Worm (Caenorhabditis elegans) whole organism, late embryonic: ENCODE results near the gene nhr-126.
A peak's percentile ranks its signal among the peaks of the same experiment; 100 is the strongest.

Experiments
- C08G9.2 ChIP-seq: sonication (generic microtip); optimal IDR thresholded peaks from 2 replicates; lab custom pipeline; 2016; ENCODE audit warnings: mild to moderate bottlenecking, missing genetic modification characterization, moderate library complexity, missing compliant biosample characterization
- K09A11.1 ChIP-seq: sonication (generic microtip); optimal IDR thresholded peaks from 2 replicates; lab custom pipeline; 2017; ENCODE audit warnings: antibody characterized with exemption, mild to moderate bottlenecking, missing genetic modification characterization, missing compliant biosample characterization; ENCODE audit not compliant: insufficient read depth
- T23F11.4 ChIP-seq: fragments of 200-800 bp; sonication (Bioruptor generic); optimal IDR thresholded peaks from 2 replicates; lab custom pipeline; 2018; ENCODE audit warnings: mild to moderate bottlenecking, missing genetic modification characterization, missing compliant biosample characterization
- ceh-14 ChIP-seq: sonication (generic microtip); optimal IDR thresholded peaks from 2 replicates; lab custom pipeline; 2016; ENCODE audit warnings: missing genotype, missing genetic modification characterization, missing compliant biosample characterization
- ceh-18 ChIP-seq: sonication (generic microtip); optimal IDR thresholded peaks from 2 replicates; lab custom pipeline; 2016; ENCODE audit warnings: missing genetic modification characterization, missing compliant biosample characterization
- ceh-22 ChIP-seq: sonication (generic microtip); optimal IDR thresholded peaks from 2 replicates; lab custom pipeline; 2017; ENCODE audit warnings: missing biosample characterization, missing genetic modification characterization
- ceh-24 ChIP-seq: sonication (generic microtip); optimal IDR thresholded peaks from 2 replicates; lab custom pipeline; 2016; ENCODE audit warnings: mild to moderate bottlenecking, missing genetic modification characterization, missing compliant biosample characterization
- ceh-31 ChIP-seq: sonication (generic microtip); optimal IDR thresholded peaks from 2 replicates; lab custom pipeline; 2016; ENCODE audit warnings: missing genetic modification characterization, missing compliant biosample characterization
- ceh-34 ChIP-seq: sonication (generic microtip); optimal IDR thresholded peaks from 2 replicates; lab custom pipeline; 2016; ENCODE audit warnings: mild to moderate bottlenecking, missing genetic modification characterization, missing compliant biosample characterization
- ceh-6 ChIP-seq: fragments of 200-800 bp; sonication (Bioruptor generic); optimal IDR thresholded peaks from 2 replicates; lab custom pipeline; 2018; ENCODE audit warnings: mild to moderate bottlenecking, missing genetic modification characterization, missing compliant biosample characterization
- ceh-9 ChIP-seq: sonication (generic microtip); optimal IDR thresholded peaks from 2 replicates; lab custom pipeline; 2016; ENCODE audit warnings: mild to moderate bottlenecking, missing genetic modification characterization, inconsistent platforms, missing compliant biosample characterization
- dmd-4 ChIP-seq: sonication (generic microtip); optimal IDR thresholded peaks from 2 replicates; lab custom pipeline; 2016; ENCODE audit warnings: borderline replicate concordance, missing genetic modification characterization, missing compliant biosample characterization
- dve-1 ChIP-seq: sonication (generic microtip); optimal IDR thresholded peaks from 2 replicates; lab custom pipeline; 2017; ENCODE audit warnings: antibody characterized with exemption, mild to moderate bottlenecking, missing genetic modification characterization, missing compliant biosample characterization
- elt-2 ChIP-seq: sonication (generic microtip); optimal IDR thresholded peaks from 2 replicates; lab custom pipeline; 2016; ENCODE audit warnings: missing genetic modification reagents, missing genetic modification characterization, missing compliant biosample characterization
- elt-4 ChIP-seq: sonication (generic microtip); optimal IDR thresholded peaks from 2 replicates; lab custom pipeline; 2016; ENCODE audit warnings: missing genetic modification characterization, missing compliant biosample characterization
- ets-4 ChIP-seq: sonication (generic microtip); optimal IDR thresholded peaks from 2 replicates; lab custom pipeline; 2016; ENCODE audit warnings: missing genetic modification characterization, missing compliant biosample characterization
- eyg-1 ChIP-seq: sonication (generic microtip); optimal IDR thresholded peaks from 2 replicates; lab custom pipeline; 2016; ENCODE audit warnings: missing genotype, missing genetic modification characterization, missing compliant biosample characterization
- fkh-6 ChIP-seq: sonication (generic microtip); optimal IDR thresholded peaks from 2 replicates; lab custom pipeline; 2016; ENCODE audit warnings: missing genetic modification characterization, missing compliant biosample characterization
- gmeb-2 ChIP-seq: sonication (generic microtip); optimal IDR thresholded peaks from 2 replicates; lab custom pipeline; 2016; ENCODE audit warnings: missing genetic modification characterization, inconsistent platforms, missing compliant biosample characterization
- hlh-15 ChIP-seq: sonication (generic microtip); optimal IDR thresholded peaks from 2 replicates; lab custom pipeline; 2016; ENCODE audit warnings: missing genetic modification characterization, missing compliant biosample characterization
- hlh-30 ChIP-seq: sonication (generic microtip); optimal IDR thresholded peaks from 2 replicates; lab custom pipeline; 2017; ENCODE audit warnings: antibody characterized with exemption, missing genetic modification characterization, missing compliant biosample characterization; ENCODE audit not compliant: insufficient read depth
- hlh-6 ChIP-seq: sonication (generic microtip); optimal IDR thresholded peaks from 2 replicates; lab custom pipeline; 2016; ENCODE audit warnings: missing genotype, missing genetic modification characterization, missing compliant biosample characterization
- lim-6 ChIP-seq: sonication (generic microtip); optimal IDR thresholded peaks from 2 replicates; lab custom pipeline; 2016; ENCODE audit warnings: missing genetic modification characterization, missing compliant biosample characterization
- madf-2 ChIP-seq: sonication (generic microtip); optimal IDR thresholded peaks from 2 replicates; lab custom pipeline; 2017; ENCODE audit warnings: missing genetic modification characterization, missing compliant biosample characterization
- npax-4 ChIP-seq: sonication (generic microtip); optimal IDR thresholded peaks from 2 replicates; lab custom pipeline; 2016; ENCODE audit warnings: missing genetic modification characterization, missing compliant biosample characterization
- odd-2 ChIP-seq: sonication (generic microtip); optimal IDR thresholded peaks from 2 replicates; lab custom pipeline; 2017; ENCODE audit warnings: antibody characterized with exemption, mild to moderate bottlenecking, missing genetic modification characterization, missing compliant biosample characterization
- pha-4 ChIP-seq: fragments of 150-350 bp; optimal IDR thresholded peaks from 2 replicates; lab custom pipeline; 2018; ENCODE audit warnings: missing biosample characterization, missing genetic modification reagents, missing genetic modification characterization
- ref-2 ChIP-seq: sonication (generic microtip); optimal IDR thresholded peaks from 2 replicates; lab custom pipeline; 2016; ENCODE audit warnings: missing genetic modification characterization, missing compliant biosample characterization
- sox-2 ChIP-seq: fragments of 200-800 bp; sonication (Bioruptor generic); IDR thresholded peaks from 2 replicates; pipeline ENCODE4 v1.3.6; 2022; ENCODE audit warnings: missing genetic modification reagents, missing genetic modification characterization, missing compliant biosample characterization
- tbx-2 ChIP-seq: sonication (generic microtip); optimal IDR thresholded peaks from 2 replicates; lab custom pipeline; 2016; ENCODE audit warnings: missing genetic modification characterization, missing compliant biosample characterization
- ttx-3 ChIP-seq: sonication (generic microtip); optimal IDR thresholded peaks from 2 replicates; lab custom pipeline; 2016; ENCODE audit warnings: missing genetic modification reagents, missing genetic modification characterization, missing compliant biosample characterization
- unc-42 ChIP-seq: sonication (generic microtip); optimal IDR thresholded peaks from 2 replicates; lab custom pipeline; 2016; ENCODE audit warnings: missing genotype, missing genetic modification characterization, missing compliant biosample characterization
- ztf-16 ChIP-seq: sonication (generic microtip); optimal IDR thresholded peaks from 2 replicates; lab custom pipeline; 2017; ENCODE audit warnings: missing genetic modification characterization, missing compliant biosample characterization

Gene nhr-126

ce11 chrV:2215352-2215751, 13.5 kb upstream of the nhr-126 start, which contains the start of gene nstp-8:
TSS of gene nstp-8 (plus strand) at chrV:2215652.
- TF ChIP-seq gmeb-2 (no peak), T23F11.4 (GFP tag; lab: Kevin White, UChicago) (no peak)

DNA sequence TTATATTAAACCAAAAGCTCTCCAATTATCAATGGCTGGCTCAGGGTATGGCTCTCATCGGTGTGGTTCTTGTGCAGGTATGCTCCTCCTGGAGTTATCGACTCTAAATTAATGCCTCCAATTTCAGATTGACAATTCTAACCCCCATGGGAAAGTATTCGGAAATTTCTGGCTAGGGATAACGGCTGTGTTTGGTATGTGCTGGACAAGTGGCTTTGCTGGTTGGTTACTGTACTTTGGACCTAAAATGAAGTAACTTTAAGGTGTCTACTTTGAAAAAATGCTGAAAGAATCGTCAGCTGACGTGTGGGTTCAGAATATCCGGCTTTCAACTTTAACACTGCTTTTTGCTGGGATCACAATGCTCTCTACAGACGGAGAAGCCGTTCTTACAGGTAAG, 12.0 kb upstream of the nhr-126 start:
- TF ChIP-seq T23F11.4 (GFP tag; lab: Kevin White, UChicago) (no peak), C08G9.2 (no peak), ttx-3 (no peak), ref-2 (no peak), ceh-34 (tag; lab: Kevin White, UChicago) (no peak), dmd-4 (tag; lab: Kevin White, UChicago) (no peak), unc-42 (tag; lab: Kevin White, UChicago) (no peak), ceh-6 (GFP tag; lab: Kevin White, UChicago) (no peak), hlh-15 (no peak), eyg-1 (tag; lab: Kevin White, UChicago) (no peak), elt-4 (no peak), K09A11.1 (no peak), hlh-6 (tag; lab: Kevin White, UChicago) (no peak), madf-2 (tag; lab: Kevin White, UChicago) (no peak), ceh-18 (tag; lab: Kevin White, UChicago) (no peak)

- TF ChIP-seq ceh-31 (no peak), hlh-15 (no peak), sox-2 (GFP tag; lab: Robert Waterston, UW) (no peak), hlh-30 (tag; lab: Kevin White, UChicago) (peak; percentile 22)
- TF ChIP-seq, all 69 proteins: peak for 1
These were observed 10.1 kb upstream of the nhr-126 start, which contains the start of gene nhr-56 for ce11 chrV:2218803-2219202. TSS of gene nhr-56 (plus strand) at chrV:2219004.

DNA sequence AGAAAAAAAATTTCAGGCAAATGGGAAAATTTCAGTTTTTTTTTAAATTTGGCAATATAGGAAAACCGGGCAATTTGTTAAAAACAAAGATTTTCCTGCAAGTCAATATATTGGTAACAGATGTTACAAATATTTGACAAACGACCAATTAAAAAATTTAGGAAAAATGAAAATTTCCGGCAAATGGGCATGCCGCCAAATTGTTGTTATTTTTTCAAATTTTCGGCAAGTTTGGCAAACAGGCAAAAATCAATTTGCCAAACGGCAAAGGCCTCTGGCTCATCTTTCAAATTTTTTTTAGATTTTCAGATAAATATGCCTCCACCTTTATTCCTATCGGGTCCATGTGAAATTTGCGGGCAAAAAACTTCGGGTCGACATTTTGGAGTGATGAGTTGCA, 7.1 kb upstream of the nhr-126 start, which contains the start of gene nhr-128:
Gene nhr-128 (plus strand): TSS at position 301 of the 400 bp plus-strand sequence.
- TF ChIP-seq ceh-22 (tag; lab: Kevin White, UChicago) (no peak), sox-2 (GFP tag; lab: Robert Waterston, UW) (no peak), C08G9.2 (no peak)

DNA sequence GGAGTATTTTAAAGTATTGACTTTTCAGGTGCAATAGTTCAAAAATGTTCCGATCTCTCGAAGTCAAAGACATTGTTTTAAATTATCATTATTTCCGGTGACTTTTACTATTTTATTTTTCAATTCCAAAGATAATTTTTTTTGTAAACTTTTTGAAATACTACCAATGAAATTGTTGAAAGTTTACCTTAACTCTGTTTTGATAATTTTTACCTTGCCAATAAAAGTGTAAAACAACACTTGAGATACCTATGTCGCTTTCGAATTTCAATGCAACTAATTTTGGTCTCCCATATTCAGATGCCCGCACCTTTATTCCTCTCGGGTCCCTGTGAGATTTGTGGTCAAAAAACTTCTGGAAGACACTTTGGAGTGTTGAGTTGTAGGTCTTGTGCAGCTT, 3.8 kb upstream of the nhr-126 start, which contains the start of gene nhr-103:
Gene nhr-103 (plus strand): TSS at position 301 of the 400 bp plus-strand sequence.
- TF ChIP-seq ztf-16 (tag; lab: Kevin White, UChicago) = no peak

ce11 chrV:2226903-2227302, 2.0 kb upstream of the nhr-126 start, which contains the start of gene nhr-18:
TSS of gene nhr-18 (plus strand) at chrV:2227203.
- TF ChIP-seq ztf-16 (tag; lab: Kevin White, UChicago) (no peak), unc-42 (tag; lab: Kevin White, UChicago) (no peak), npax-4 (tag; lab: Kevin White, UChicago) (no peak), pha-4 (tag; lab: Kevin White, UChicago) (no peak), lim-6 (tag; lab: Kevin White, UChicago) (no peak), ceh-24 (no peak), dve-1 (tag; lab: Kevin White, UChicago) (no peak), sox-2 (GFP tag; lab: Robert Waterston, UW) (no peak), elt-2 (tag; lab: Kevin White, UChicago) (no peak), ceh-31 (no peak), fkh-6 (tag; lab: Kevin White, UChicago) (no peak), ceh-14 (tag; lab: Kevin White, UChicago) (no peak), madf-2 (tag; lab: Kevin White, UChicago) (no peak), ceh-34 (tag; lab: Kevin White, UChicago) (no peak), C08G9.2 (no peak), ets-4 (no peak), tbx-2 (tag; lab: Kevin White, UChicago) (no peak), odd-2 (tag; lab: Kevin White, UChicago) (no peak), ceh-9 (tag; lab: Kevin White, UChicago) (no peak)
- TF ChIP-seq, all 69 proteins: peak for 0
